Fruit fly (Drosophila melanogaster) whole organism, embryonic: Measurements from ENCODE around the gene CG8907.

Experiments used
- C15 ChIP-seq: fragments of 200-800 bp; sonication (Bioruptor generic); IDR thresholded peaks from 3 replicates; pipeline ENCODE4 v1.3.6; 2022; ENCODE audit warnings: missing biosample characterization, missing genetic modification characterization
- CG10959 ChIP-seq: fragments of 200-800 bp; sonication (Bioruptor generic); IDR thresholded peaks from 2 replicates; pipeline ENCODE4 v1.3.6; 2022; ENCODE audit warnings: missing biosample characterization, missing genetic modification characterization
- CG11560 ChIP-seq: fragments of 200-800 bp; sonication (Bioruptor generic); IDR thresholded peaks from 3 replicates; pipeline ENCODE4 v1.3.6; 2022; ENCODE audit warnings: missing biosample characterization, missing genetic modification characterization
- CG12236 ChIP-seq: fragments of 200-800 bp; sonication (Bioruptor generic); optimal IDR thresholded peaks from 2 replicates; lab custom pipeline; 2016; ENCODE audit warnings: missing biosample characterization, missing genetic modification characterization
- CG12769 ChIP-seq: fragments of 200-800 bp; sonication (Bioruptor generic); optimal IDR thresholded peaks from 2 replicates; lab custom pipeline; 2019; ENCODE audit warnings: missing biosample characterization, mild to moderate bottlenecking, missing genetic modification characterization, moderate library complexity
- CG13424 ChIP-seq: fragments of 200-800 bp; sonication (Bioruptor generic); optimal IDR thresholded peaks from 2 replicates; lab custom pipeline; 2019; ENCODE audit warnings: missing biosample characterization, mild to moderate bottlenecking, missing genetic modification characterization, moderate library complexity
- CG15073 ChIP-seq: fragments of 200-800 bp; sonication (Bioruptor generic); optimal IDR thresholded peaks from 2 replicates; lab custom pipeline; 2016; ENCODE audit warnings: missing biosample characterization, missing genetic modification characterization
- CG17186 ChIP-seq: fragments of 200-800 bp; sonication (Bioruptor generic); optimal IDR thresholded peaks from 3 replicates; lab custom pipeline; 2017; ENCODE audit warnings: missing biosample characterization, missing genetic modification reagents, missing genetic modification characterization
- CG31224 ChIP-seq: fragments of 200-800 bp; sonication (Bioruptor generic); IDR thresholded peaks from 2 replicates; pipeline ENCODE4 v1.3.6; 2022; ENCODE audit warnings: missing biosample characterization, missing genetic modification characterization
- CG3726 ChIP-seq: fragments of 200-800 bp; sonication (Bioruptor generic); IDR thresholded peaks from 3 replicates; pipeline ENCODE4, ENCODE4 v1.3.6; 2022; ENCODE audit warnings: missing biosample characterization, missing genetic modification characterization
- CG6689 ChIP-seq: fragments of 200-800 bp; sonication (Bioruptor generic); IDR thresholded peaks from 2 replicates; pipeline ENCODE4 v1.3.6; 2022; ENCODE audit warnings: missing biosample characterization, missing genetic modification characterization
- CG6791 ChIP-seq: fragments of 200-800 bp; sonication (Bioruptor generic); IDR thresholded peaks from 3 replicates; pipeline ENCODE4 v1.3.6; 2022; ENCODE audit warnings: missing biosample characterization, missing genetic modification characterization; ENCODE audit not compliant: partially characterized antibody
- CG8388 ChIP-seq: fragments of 200-800 bp; sonication (Bioruptor generic); optimal IDR thresholded peaks from 2 replicates; lab custom pipeline; 2019; ENCODE audit warnings: missing biosample characterization, mild to moderate bottlenecking, missing genetic modification characterization, moderate library complexity
- CrebB ChIP-seq: fragments of 200-800 bp; sonication (Bioruptor generic); optimal IDR thresholded peaks from 3 replicates; lab custom pipeline; 2018; ENCODE audit warnings: missing biosample characterization, mild to moderate bottlenecking, missing genetic modification characterization
- D19B ChIP-seq: fragments of 200-800 bp; sonication (Bioruptor generic); optimal IDR thresholded peaks from 2 replicates; lab custom pipeline; 2017; ENCODE audit warnings: missing biosample characterization, mild to moderate bottlenecking, missing genetic modification characterization
- Dek ChIP-seq: fragments of 200-800 bp; sonication (Bioruptor generic); optimal IDR thresholded peaks from 3 replicates; lab custom pipeline; 2019; ENCODE audit warnings: missing biosample characterization, mild to moderate bottlenecking, missing genetic modification characterization, moderate library complexity
- Dfd ChIP-seq, 2 experiments: fragments of >200 bp; optimal IDR thresholded peaks; 2 replicates each; lab custom pipeline; 2017; ENCODE audit warnings: missing biosample characterization in 2 of 2, missing genetic modification characterization in 2 of 2
- Dip3 ChIP-seq: fragments of 200-800 bp; sonication (Bioruptor generic); optimal IDR thresholded peaks from 3 replicates; lab custom pipeline; 2016; ENCODE audit warnings: missing biosample characterization, missing genetic modification characterization
- E2f2 ChIP-seq: fragments of 200-800 bp; sonication (Bioruptor generic); IDR thresholded peaks from 2 replicates; pipeline ENCODE4 v1.3.6; 2022; ENCODE audit warnings: missing biosample characterization, missing genetic modification characterization
- HLHmδ ChIP-seq: fragments of 200-800 bp; sonication (Bioruptor generic); optimal IDR thresholded peaks from 2 replicates; lab custom pipeline; 2018; ENCODE audit warnings: missing biosample characterization, mild to moderate bottlenecking, missing genetic modification characterization, moderate library complexity
- Hr78 ChIP-seq, 2 experiments: fragments of 200-800 bp in 1 of 2; fragments of >200 bp in 1 of 2; sonication (Bioruptor generic) in 1 of 2; optimal IDR thresholded peaks; 2 replicates each; lab custom pipeline; 2017 to 2019; ENCODE audit warnings: missing biosample characterization in 2 of 2, missing genetic modification characterization in 2 of 2, mild to moderate bottlenecking in 1 of 2, moderate library complexity in 1 of 2
- Mrtf ChIP-seq: fragments of 200-800 bp; sonication (Bioruptor generic); IDR thresholded peaks from 3 replicates; pipeline ENCODE4 v1.3.6; 2022; ENCODE audit warnings: missing biosample characterization, missing genetic modification characterization
- NfI ChIP-seq: fragments of 200-800 bp; sonication (Bioruptor generic); optimal IDR thresholded peaks from 3 replicates; lab custom pipeline; 2018; ENCODE audit warnings: missing biosample characterization, mild to moderate bottlenecking, missing genetic modification characterization, moderate library complexity
- Optix ChIP-seq: fragments of 200-800 bp; sonication (Bioruptor generic); IDR thresholded peaks from 3 replicates; pipeline ENCODE4 v1.3.6; 2022; ENCODE audit warnings: missing biosample characterization, missing genetic modification characterization
- Poxn ChIP-seq: fragments of 200-800 bp; sonication (Bioruptor generic); IDR thresholded peaks from 2 replicates; pipeline ENCODE4 v1.3.6; 2022; ENCODE audit warnings: missing biosample characterization, missing genetic modification characterization
- Ptx1 ChIP-seq: fragments of 200-800 bp; sonication (Bioruptor generic); IDR thresholded peaks from 2 replicates; pipeline ENCODE4 v1.3.6; 2022; ENCODE audit warnings: missing biosample characterization, missing genetic modification characterization
- Ravus ChIP-seq: fragments of 200-800 bp; sonication (Bioruptor generic); IDR thresholded peaks from 2 replicates; pipeline ENCODE4 v1.3.6; 2022; ENCODE audit warnings: missing biosample characterization, missing genetic modification characterization
- Side ChIP-seq: fragments of 200-800 bp; sonication (Bioruptor generic); optimal IDR thresholded peaks from 2 replicates; lab custom pipeline; 2016; ENCODE audit warnings: missing biosample characterization, missing genetic modification characterization
- Spps ChIP-seq: fragments of 200-800 bp; sonication (Bioruptor generic); optimal IDR thresholded peaks from 2 replicates; lab custom pipeline; 2018; ENCODE audit warnings: missing biosample characterization, mild to moderate bottlenecking, missing genetic modification characterization
- Stat92E ChIP-seq, 3 experiments: fragments of >200 bp in 2 of 3; fragments of 200-800 bp in 1 of 3; sonication (Bioruptor generic) in 1 of 3; optimal IDR thresholded peaks; 2 replicates each; lab custom pipeline; 2017 to 2019; ENCODE audit warnings: missing biosample characterization in 3 of 3, missing genetic modification characterization in 3 of 3, mild to moderate bottlenecking in 1 of 3, moderate library complexity in 1 of 3
- Usf ChIP-seq: fragments of 200-800 bp; sonication (Bioruptor generic); optimal IDR thresholded peaks from 2 replicates; lab custom pipeline; 2017; ENCODE audit warnings: missing genotype, missing biosample characterization, missing genetic modification characterization
- Xbp1 ChIP-seq: fragments of 200-800 bp; sonication (Bioruptor generic); optimal IDR thresholded peaks from 3 replicates; lab custom pipeline; 2016; ENCODE audit warnings: missing biosample characterization, mild to moderate bottlenecking, missing genetic modification characterization
- caup ChIP-seq: fragments of 200-800 bp; sonication (Bioruptor generic); optimal IDR thresholded peaks from 3 replicates; lab custom pipeline; 2017; ENCODE audit warnings: missing biosample characterization, mild to moderate bottlenecking, missing genetic modification characterization, moderate library complexity; ENCODE audit not compliant: severe bottlenecking
- jumu ChIP-seq: fragments of 200-800 bp; sonication (Bioruptor generic); optimal IDR thresholded peaks from 3 replicates; lab custom pipeline; 2016; ENCODE audit warnings: missing biosample characterization, missing genetic modification characterization
- knrl ChIP-seq: fragments of 200-800 bp; sonication (Bioruptor generic); IDR thresholded peaks from 3 replicates; pipeline ENCODE4 v1.3.6; 2022; ENCODE audit warnings: missing biosample characterization, missing genetic modification characterization; ENCODE audit not compliant: partially characterized antibody
- lab ChIP-seq: fragments of 200-800 bp; sonication (Bioruptor generic); optimal IDR thresholded peaks from 3 replicates; lab custom pipeline; 2017; ENCODE audit warnings: missing biosample characterization, missing genetic modification characterization, mild to moderate bottlenecking, moderate library complexity, missing genetic modification reagents
- lmd ChIP-seq: fragments of 200-800 bp; sonication (Bioruptor generic); IDR thresholded peaks from 2 replicates; pipeline ENCODE4 v1.3.6; 2022; ENCODE audit warnings: missing biosample characterization, missing genetic modification characterization
- mam ChIP-seq: fragments of 200-800 bp; sonication (Bioruptor generic); optimal IDR thresholded peaks from 3 replicates; lab custom pipeline; 2016; ENCODE audit warnings: missing biosample characterization, missing genetic modification characterization
- mld ChIP-seq: fragments of 200-800 bp; sonication (Bioruptor generic); IDR thresholded peaks from 3 replicates; pipeline ENCODE4 v1.3.6; 2022; ENCODE audit warnings: missing biosample characterization, missing genetic modification characterization; ENCODE audit not compliant: partially characterized antibody
- nau ChIP-seq: fragments of 200-800 bp; sonication (Bioruptor generic); optimal IDR thresholded peaks from 3 replicates; lab custom pipeline; 2017; ENCODE audit warnings: missing biosample characterization, mild to moderate bottlenecking, missing genetic modification characterization, missing genetic modification reagents
- nom ChIP-seq: fragments of 200-800 bp; sonication (Bioruptor generic); optimal IDR thresholded peaks from 2 replicates; lab custom pipeline; 2017; ENCODE audit warnings: missing biosample characterization, missing genetic modification characterization, mild to moderate bottlenecking, moderate library complexity, missing genetic modification reagents
- org-1 ChIP-seq: fragments of 200-800 bp; sonication (Bioruptor generic); optimal IDR thresholded peaks from 2 replicates; lab custom pipeline; 2017; ENCODE audit warnings: missing biosample characterization, missing genetic modification characterization
- pho ChIP-seq: fragments of 200-800 bp; sonication (Bioruptor generic); optimal IDR thresholded peaks from 2 replicates; lab custom pipeline; 2016; ENCODE audit warnings: missing biosample characterization, missing genetic modification characterization
- pnt ChIP-seq: fragments of 200-800 bp; sonication (Bioruptor generic); optimal IDR thresholded peaks from 3 replicates; lab custom pipeline; 2016; ENCODE audit warnings: missing biosample characterization, missing genetic modification characterization
- prd ChIP-seq, 3 experiments: fragments of >200 bp in 2 of 3; fragments of 200-800 bp in 1 of 3; sonication (Bioruptor generic) in 1 of 3; optimal IDR thresholded peaks in 2 of 3; IDR thresholded peaks in 1 of 3; 2 replicates in 2 of 3; 3 replicates in 1 of 3; pipeline versions ENCODE4 v1.3.6 to Lab custom; 2017 to 2022; ENCODE audit warnings: missing biosample characterization in 1 of 3, missing genetic modification characterization in 1 of 3
- psq ChIP-seq: fragments of 200-800 bp; sonication (Bioruptor generic); optimal IDR thresholded peaks from 2 replicates; lab custom pipeline; 2017; ENCODE audit warnings: missing biosample characterization, missing genetic modification characterization
- seq ChIP-seq: fragments of 200-800 bp; sonication (Bioruptor generic); IDR thresholded peaks from 2 replicates; pipeline ENCODE4 v1.3.6; 2022; ENCODE audit warnings: missing biosample characterization, missing genetic modification characterization
- slbo ChIP-seq: fragments of 200-800 bp; sonication (Bioruptor generic); IDR thresholded peaks from 2 replicates; pipeline ENCODE4 v1.3.6; 2022; ENCODE audit warnings: missing biosample characterization, missing genetic modification characterization
- ttk ChIP-seq: fragments of 200-800 bp; sonication (Bioruptor generic); IDR thresholded peaks from 2 replicates; pipeline ENCODE4 v2.1.2; 2022; ENCODE audit warnings: missing biosample characterization, missing genetic modification characterization

CG8907 gene

DNA sequence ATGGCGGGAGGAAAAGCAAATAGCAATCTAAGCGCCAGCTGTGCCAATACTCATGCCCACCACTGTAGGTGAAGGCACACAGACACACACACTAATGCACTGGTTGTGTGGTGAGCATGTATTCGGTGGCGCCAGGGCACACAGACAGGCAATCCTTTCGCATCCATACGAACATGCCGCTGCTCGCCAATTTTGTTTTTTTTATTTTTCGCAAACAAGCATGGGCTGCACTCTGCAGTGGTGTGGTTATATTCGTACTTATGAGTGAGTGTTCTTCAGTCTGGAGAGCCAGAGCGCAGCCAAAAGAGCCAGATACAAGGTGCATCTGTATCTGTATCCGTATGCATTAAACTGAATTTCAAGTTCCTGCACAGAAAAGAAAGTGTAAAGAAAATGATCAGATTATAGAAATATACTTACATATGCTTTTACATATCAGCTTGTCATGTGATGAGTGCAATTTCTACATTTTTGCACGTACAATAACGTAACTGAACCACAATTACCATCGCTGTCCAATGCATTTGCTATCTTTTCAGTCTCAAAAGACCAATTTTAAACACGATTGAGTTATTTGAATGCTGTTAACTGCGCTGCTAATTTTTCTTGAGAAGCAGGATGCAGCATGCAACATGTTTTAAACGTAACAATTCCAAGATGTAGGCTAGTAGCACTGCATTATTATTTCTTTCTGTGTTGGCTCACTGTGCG is 51.2 kb downstream of the CG8907 start (continued):
- TF ChIP-seq slbo (GFP tag; lab: Robert Waterston, UW) = peak; percentile 37; the same call in 1 of the 2 replicates
- no peak for TF ChIP-seq Mrtf (GFP tag; lab: Robert Waterston, UW)
- TF ChIP-seq CrebB (tag; lab: Kevin White, UChicago) = no peak
- TF ChIP-seq E2f2 (GFP tag; lab: Robert Waterston, UW) = no peak
- peak; percentile 10 for TF ChIP-seq pnt (GFP tag; lab: Kevin White, UChicago)
- TF ChIP-seq CG31224 (GFP tag; lab: Robert Waterston, UW) = no peak
- no peak for TF ChIP-seq seq (GFP tag; lab: Robert Waterston, UW)
- no peak for TF ChIP-seq pho (GFP tag; lab: Kevin White, UChicago)
- TF ChIP-seq Ptx1 (GFP tag; lab: Robert Waterston, UW) = no peak
- TF ChIP-seq Ravus (GFP tag; lab: Robert Waterston, UW) = no peak
- TF ChIP-seq ttk (GFP tag; lab: Robert Waterston, UW) = no peak
- TF ChIP-seq HLHmδ (GFP tag; lab: Kevin White, UChicago) = no peak
- TF ChIP-seq nau (GFP tag; lab: Kevin White, UChicago) = no peak
- TF ChIP-seq Hr78 (GFP tag; optimal IDR thresholded peaks at IDR 0.05; lab: Kevin White, UChicago) = no peak
- TF ChIP-seq lmd (GFP tag; lab: Robert Waterston, UW) = no peak
- TF ChIP-seq Side (GFP tag; lab: Kevin White, UChicago) = no peak
- no peak for TF ChIP-seq mld (GFP tag; lab: Robert Waterston, UW)
- no peak for TF ChIP-seq knrl
- TF ChIP-seq CG15073 = peak; percentile 93
- TF ChIP-seq jumu (GFP tag; lab: Kevin White, UChicago) = peak; percentile 16
- TF ChIP-seq CG17186 (GFP tag; lab: Kevin White, UChicago) = no peak
- TF ChIP-seq NfI (GFP tag; lab: Kevin White, UChicago) = no peak
- TF ChIP-seq CG12769 (tag; lab: Kevin White, UChicago) = no peak
- no peak for TF ChIP-seq Poxn (GFP tag; lab: Robert Waterston, UW)
- no peak for TF ChIP-seq Stat92E (GFP tag; optimal IDR thresholded peaks at IDR 0.05; lab: Kevin White, UChicago)
- TF ChIP-seq Usf (GFP tag; lab: Kevin White, UChicago) = no peak
- TF ChIP-seq lab (GFP tag; lab: Kevin White, UChicago) = no peak
- TF ChIP-seq C15 = no peak
- no peak for TF ChIP-seq Dip3 (GFP tag; lab: Kevin White, UChicago)
- TF ChIP-seq Spps (tag; lab: Kevin White, UChicago) = no peak
- no peak for TF ChIP-seq CG3726
- no peak for TF ChIP-seq CG6689 (GFP tag; lab: Robert Waterston, UW)
- no peak for TF ChIP-seq CG10959
- TF ChIP-seq org-1 (GFP tag; lab: Kevin White, UChicago) = peak; percentile 7
- peak; percentile 31 for TF ChIP-seq Xbp1 (GFP tag; lab: Kevin White, UChicago)
- peak; percentile 8 for TF ChIP-seq CG8388 (GFP tag; lab: Kevin White, UChicago)
- no peak for TF ChIP-seq psq
- no peak for TF ChIP-seq prd (optimal IDR thresholded peaks at IDR 0.05; lab: Kevin White, UChicago)
- TF ChIP-seq prd (GFP tag; IDR thresholded peaks at IDR 0.05; lab: Robert Waterston, UW) = no peak
- TF ChIP-seq D19B = no peak
- TF ChIP-seq Dfd (GFP tag; optimal IDR thresholded peaks at IDR 0.05; lab: Kevin White, UChicago) = no peak
- TF ChIP-seq mam (GFP tag; lab: Kevin White, UChicago) = no peak
- no peak for TF ChIP-seq CG11560 (tag; lab: Robert Waterston, UW)
- no peak for TF ChIP-seq caup
- no peak for TF ChIP-seq Dek (tag; lab: Kevin White, UChicago)
- peak; percentile 59 for TF ChIP-seq nom (GFP tag; lab: Kevin White, UChicago)
- TF ChIP-seq CG13424 (tag; lab: Kevin White, UChicago) = no peak
- TF ChIP-seq CG6791 = no peak
- TF ChIP-seq Optix = no peak
- TF ChIP-seq CG12236 (GFP tag; lab: Kevin White, UChicago) = no peak
